Worm (Caenorhabditis elegans) whole organism, midembryonic: ENCODE measurements around the gene frm-10.

Source experiments
- T22C8.4 ChIP-seq: fragments of 200-800 bp; sonication (Bioruptor generic); IDR thresholded peaks from 2 replicates; pipeline ENCODE4 v1.3.6; 2022; ENCODE audit warnings: missing genetic modification characterization, missing compliant biosample characterization
- med-1 ChIP-seq: sonication (generic microtip); optimal IDR thresholded peaks from 2 replicates; lab custom pipeline; 2017; ENCODE audit warnings: missing genetic modification characterization, mild to moderate bottlenecking, missing compliant biosample characterization, antibody characterized with exemption, missing genetic modification reagents; ENCODE audit not compliant: insufficient read depth

DNA sequence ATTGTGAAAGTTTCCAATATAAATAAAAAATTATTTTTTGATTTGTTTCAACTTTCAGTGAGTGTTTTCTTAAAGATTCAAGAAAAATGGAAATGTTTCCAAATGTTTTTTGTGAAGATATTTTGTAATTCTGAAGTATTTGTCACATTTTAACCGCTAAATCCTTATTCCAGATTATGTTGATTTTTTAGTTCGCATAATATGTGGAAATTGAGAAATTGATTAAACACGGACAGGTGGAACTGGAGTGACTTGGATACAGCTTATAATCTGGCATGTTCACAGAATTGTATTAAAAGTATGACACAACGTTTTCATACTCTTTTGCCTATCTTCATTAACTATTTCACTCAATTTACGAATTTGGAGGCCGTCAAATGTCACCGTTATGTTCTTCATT, 7.6 kb upstream of the frm-10 start, which contains the start of gene lurp-3:
- TF ChIP-seq T22C8.4 = no peak
- no peak for TF ChIP-seq med-1 (GFP tag; lab: Kevin White, UChicago)
